Worm (Caenorhabditis elegans) whole organism, L3 larva: Measurements from ENCODE around the gene math-6.

Experiments used
- R02D3.7 ChIP-seq: fragments of 150-350 bp; optimal IDR thresholded peaks from 2 replicates; lab custom pipeline; 2014; ENCODE audit warnings: missing biosample characterization, missing genetic modification characterization
- aly-2 ChIP-seq: fragments of 150-350 bp; optimal IDR thresholded peaks from 2 replicates; lab custom pipeline; 2014; ENCODE audit warnings: missing biosample characterization, missing genetic modification characterization
- ama-1 ChIP-seq: fragments of 150-350 bp; optimal IDR thresholded peaks from 2 replicates; lab custom pipeline; 2018
- ceh-16 ChIP-seq: sonication (generic microtip); optimal IDR thresholded peaks from 2 replicates; lab custom pipeline; 2017; ENCODE audit warnings: missing biosample characterization, missing genetic modification characterization
- ceh-28 ChIP-seq: fragments of 150-350 bp; optimal IDR thresholded peaks from 2 replicates; lab custom pipeline; 2014; ENCODE audit warnings: missing biosample characterization, missing genetic modification reagents, missing genetic modification characterization
- ceh-82 ChIP-seq: fragments of 150-350 bp; optimal IDR thresholded peaks from 2 replicates; lab custom pipeline; 2014; ENCODE audit warnings: missing biosample characterization, missing genetic modification characterization
- daf-12 ChIP-seq: fragments of 150-350 bp; optimal IDR thresholded peaks from 2 replicates; lab custom pipeline; 2014; ENCODE audit warnings: missing biosample characterization, missing genetic modification reagents, missing genetic modification characterization
- egl-27 ChIP-seq: sonication (generic microtip); optimal IDR thresholded peaks from 4 replicates; lab custom pipeline; 2017; ENCODE audit warnings: missing biosample characterization, missing genetic modification reagents, missing genetic modification characterization
- egl-5 ChIP-seq: fragments of 150-350 bp; optimal IDR thresholded peaks from 2 replicates; lab custom pipeline; 2017; ENCODE audit warnings: missing biosample characterization, missing genetic modification reagents, missing genetic modification characterization, inconsistent platforms
- elt-1 ChIP-seq: fragments of 150-350 bp; optimal IDR thresholded peaks from 2 replicates; lab custom pipeline; 2014; ENCODE audit warnings: missing biosample characterization, missing genetic modification characterization
- elt-2 ChIP-seq: sonication (generic microtip); optimal IDR thresholded peaks from 2 replicates; lab custom pipeline; 2016; ENCODE audit warnings: missing genetic modification reagents, mild to moderate bottlenecking, missing genetic modification characterization, missing compliant biosample characterization
- elt-3 ChIP-seq, 3 experiments: fragments of 150-350 bp in 1 of 3; sonication (generic microtip) in 2 of 3; optimal IDR thresholded peaks; 2 replicates in 2 of 3; 4 replicates in 1 of 3; lab custom pipeline; 2014 to 2017; ENCODE audit warnings: missing biosample characterization in 3 of 3, missing genetic modification characterization in 3 of 3
- eor-1 ChIP-seq, 2 experiments: fragments of 150-350 bp; optimal IDR thresholded peaks; 2 replicates each; lab custom pipeline; 2014 to 2018; ENCODE audit warnings: missing biosample characterization in 2 of 2, missing genetic modification characterization in 2 of 2
- fkh-10 ChIP-seq: sonication (generic microtip); optimal IDR thresholded peaks from 2 replicates; lab custom pipeline; 2017; ENCODE audit warnings: missing biosample characterization, missing genetic modification reagents, missing genetic modification characterization
- fos-1 ChIP-seq: fragments of 150-350 bp; optimal IDR thresholded peaks from 2 replicates; lab custom pipeline; 2014; ENCODE audit warnings: missing biosample characterization, missing genetic modification characterization
- hmg-11 ChIP-seq: sonication (generic microtip); optimal IDR thresholded peaks from 2 replicates; lab custom pipeline; 2016; ENCODE audit warnings: missing genetic modification characterization, missing compliant biosample characterization
- jun-1 ChIP-seq: fragments of 150-350 bp; optimal IDR thresholded peaks from 2 replicates; lab custom pipeline; 2014; ENCODE audit warnings: missing biosample characterization, missing genetic modification reagents, missing genetic modification characterization
- lin-15B ChIP-seq: fragments of 150-350 bp; optimal IDR thresholded peaks from 2 replicates; lab custom pipeline; 2014; ENCODE audit warnings: missing biosample characterization, missing genetic modification characterization
- lin-39 ChIP-seq: fragments of 150-350 bp; optimal IDR thresholded peaks from 2 replicates; lab custom pipeline; 2018; ENCODE audit warnings: missing biosample characterization, missing genetic modification reagents, missing genetic modification characterization
- lsy-12 ChIP-seq: sonication (generic microtip); optimal IDR thresholded peaks from 2 replicates; lab custom pipeline; 2016; ENCODE audit warnings: mild to moderate bottlenecking, missing genetic modification characterization, missing compliant biosample characterization
- mdl-1 ChIP-seq: fragments of 150-350 bp; optimal IDR thresholded peaks from 2 replicates; lab custom pipeline; 2014; ENCODE audit warnings: missing biosample characterization, missing genetic modification characterization
- nfya-1 ChIP-seq: sonication (generic microtip); optimal IDR thresholded peaks from 2 replicates; lab custom pipeline; 2017; ENCODE audit warnings: missing genetic modification characterization, mild to moderate bottlenecking, missing compliant biosample characterization, antibody characterized with exemption, moderate library complexity; ENCODE audit not compliant: insufficient read depth
- nhr-11 ChIP-seq: fragments of 150-350 bp; optimal IDR thresholded peaks from 2 replicates; lab custom pipeline; 2014; ENCODE audit warnings: missing biosample characterization, missing genetic modification characterization
- nhr-12 ChIP-seq: fragments of 150-350 bp; optimal IDR thresholded peaks from 2 replicates; lab custom pipeline; 2014; ENCODE audit warnings: missing biosample characterization, missing genetic modification characterization
- nhr-237 ChIP-seq: fragments of 150-350 bp; optimal IDR thresholded peaks from 2 replicates; lab custom pipeline; 2014; ENCODE audit warnings: missing biosample characterization, missing genetic modification characterization
- nhr-25 ChIP-seq: sonication (generic microtip); optimal IDR thresholded peaks from 2 replicates; lab custom pipeline; 2017; ENCODE audit warnings: missing biosample characterization, missing genetic modification characterization
- nhr-28 ChIP-seq: fragments of 150-350 bp; optimal IDR thresholded peaks from 2 replicates; lab custom pipeline; 2014; ENCODE audit warnings: missing biosample characterization, missing genetic modification characterization
- nhr-43 ChIP-seq: sonication (generic microtip); optimal IDR thresholded peaks from 2 replicates; lab custom pipeline; 2016; ENCODE audit warnings: mild to moderate bottlenecking, missing genetic modification characterization, missing compliant biosample characterization; ENCODE audit not compliant: poor library complexity, severe bottlenecking
- nhr-67 ChIP-seq: fragments of 150-350 bp; optimal IDR thresholded peaks from 2 replicates; lab custom pipeline; 2014; ENCODE audit warnings: missing biosample characterization, missing genetic modification characterization
- nhr-76 ChIP-seq: fragments of 150-350 bp; sonication (generic microtip); optimal IDR thresholded peaks from 5 replicates; lab custom pipeline; 2014; ENCODE audit warnings: missing biosample characterization, missing genetic modification characterization
- nhr-77 ChIP-seq: fragments of 150-350 bp; optimal IDR thresholded peaks from 2 replicates; lab custom pipeline; 2014; ENCODE audit warnings: missing biosample characterization, missing genetic modification characterization
- pha-4 ChIP-seq: fragments of 150-350 bp; optimal IDR thresholded peaks from 2 replicates; lab custom pipeline; 2014; ENCODE audit warnings: missing biosample characterization, missing genetic modification reagents, missing genetic modification characterization
- pqm-1 ChIP-seq: fragments of 150-350 bp; optimal IDR thresholded peaks from 2 replicates; lab custom pipeline; 2017; ENCODE audit warnings: missing biosample characterization, missing genetic modification characterization, inconsistent platforms
- sea-2 ChIP-seq: fragments of 150-350 bp; sonication (generic microtip); optimal IDR thresholded peaks from 4 replicates; lab custom pipeline; 2014; ENCODE audit warnings: missing biosample characterization, missing genetic modification reagents, missing genetic modification characterization
- skn-1 ChIP-seq: fragments of 150-350 bp; optimal IDR thresholded peaks from 2 replicates; lab custom pipeline; 2014; ENCODE audit warnings: missing biosample characterization, missing genetic modification characterization
- snpc-4 ChIP-seq: fragments of 150-350 bp; optimal IDR thresholded peaks from 2 replicates; lab custom pipeline; 2014; ENCODE audit warnings: missing biosample characterization, missing genetic modification characterization
- tbx-2 ChIP-seq: sonication (generic microtip); optimal IDR thresholded peaks from 2 replicates; lab custom pipeline; 2016; ENCODE audit warnings: mild to moderate bottlenecking, missing genetic modification characterization, missing compliant biosample characterization
- unc-39 ChIP-seq: sonication (generic microtip); optimal IDR thresholded peaks from 4 replicates; lab custom pipeline; 2017; ENCODE audit warnings: missing biosample characterization, missing genetic modification characterization
- unc-62 ChIP-seq: fragments of 150-350 bp; sonication (generic microtip); optimal IDR thresholded peaks from 4 replicates; lab custom pipeline; 2014; ENCODE audit warnings: missing biosample characterization, missing genetic modification reagents, missing genetic modification characterization
- zag-1 ChIP-seq: fragments of 150-350 bp; optimal IDR thresholded peaks from 2 replicates; lab custom pipeline; 2014; ENCODE audit warnings: missing biosample characterization, missing genetic modification characterization
- ztf-11 ChIP-seq: fragments of 150-350 bp; optimal IDR thresholded peaks from 2 replicates; lab custom pipeline; 2014; ENCODE audit warnings: missing biosample characterization, missing genetic modification characterization
- ztf-4 ChIP-seq: fragments of 150-350 bp; optimal IDR thresholded peaks from 2 replicates; lab custom pipeline; 2014; ENCODE audit warnings: missing biosample characterization, missing genetic modification characterization

math-6 gene

DNA sequence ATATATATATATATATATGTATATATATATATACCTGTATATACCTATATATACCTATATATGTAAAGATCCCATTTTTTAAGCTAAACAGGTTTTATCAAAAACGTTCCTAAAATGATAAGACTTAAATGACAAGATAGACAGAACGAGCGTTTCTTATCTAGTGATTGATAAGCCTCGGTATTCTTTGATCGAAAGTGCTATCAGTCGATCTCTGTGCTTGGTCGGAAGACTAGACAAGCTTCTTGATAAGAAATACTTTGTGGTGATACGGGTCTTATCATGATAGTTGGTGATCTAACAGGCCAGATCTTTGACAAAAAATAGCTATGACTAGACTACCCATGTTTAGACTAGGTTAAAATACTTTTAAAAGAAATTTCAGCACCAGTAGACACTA lies 32.8 kb downstream of the math-6 start:
- TF ChIP-seq nhr-237 (tag; lab: Kevin White, UChicago) = no peak
- peak; percentile 44 for TF ChIP-seq egl-27 (tag; lab: Kevin White, UChicago)
- no peak for TF ChIP-seq ztf-11 (tag; lab: Kevin White, UChicago)
- no peak for TF ChIP-seq lin-15B
- no peak for TF ChIP-seq elt-3 (tag; optimal IDR thresholded peaks at IDR 0.05; lab: Kevin White, UChicago)
- no peak for TF ChIP-seq elt-1 (tag; lab: Kevin White, UChicago)
- no peak for TF ChIP-seq nhr-77 (tag; lab: Kevin White, UChicago)
- no peak for TF ChIP-seq lin-39
- no peak for TF ChIP-seq snpc-4 (tag; lab: Kevin White, UChicago)
- TF ChIP-seq skn-1 (tag; lab: Kevin White, UChicago) = no peak
- peak; percentile 100 for TF ChIP-seq elt-2 (tag; lab: Kevin White, UChicago)
- TF ChIP-seq nfya-1 (tag; lab: Kevin White, UChicago) = no peak
- TF ChIP-seq ceh-16 (tag; lab: Kevin White, UChicago) = no peak
- no peak for TF ChIP-seq nhr-67 (tag; lab: Kevin White, UChicago)
- TF ChIP-seq R02D3.7 (tag; lab: Kevin White, UChicago) = no peak
- TF ChIP-seq nhr-12 (tag; lab: Kevin White, UChicago) = no peak
- peak; percentile 52 for TF ChIP-seq pha-4 (tag; lab: Kevin White, UChicago)
- TF ChIP-seq nhr-43 (tag; lab: Kevin White, UChicago) = peak; percentile 85
- no peak for TF ChIP-seq hmg-11 (tag; lab: Kevin White, UChicago)
- no peak for TF ChIP-seq zag-1 (tag; lab: Kevin White, UChicago)
- no peak for TF ChIP-seq nhr-28 (tag; lab: Kevin White, UChicago)
- no peak for TF ChIP-seq mdl-1
- no peak for TF ChIP-seq nhr-11 (tag; lab: Kevin White, UChicago)
- no peak for TF ChIP-seq ama-1 (lab: Kevin White, UChicago)
- no peak for TF ChIP-seq nhr-76 (tag; lab: Kevin White, UChicago)
- no peak for TF ChIP-seq nhr-25 (tag; lab: Kevin White, UChicago)
- no peak for TF ChIP-seq fkh-10 (GFP tag; lab: Kevin White, UChicago)
- peak; percentile 99 for TF ChIP-seq pqm-1 (tag; lab: Kevin White, UChicago)
- TF ChIP-seq ceh-28 = no peak
- no peak for TF ChIP-seq tbx-2 (tag; lab: Kevin White, UChicago)
- no peak for TF ChIP-seq ztf-4 (tag; lab: Kevin White, UChicago)
- no peak for TF ChIP-seq eor-1 (tag; optimal IDR thresholded peaks at IDR 0.05; lab: Kevin White, UChicago)
- TF ChIP-seq jun-1 (tag; lab: Kevin White, UChicago) = peak; percentile 96
- no peak for TF ChIP-seq lsy-12 (tag; lab: Kevin White, UChicago)
- no peak for TF ChIP-seq sea-2
- TF ChIP-seq egl-5 (tag; lab: Kevin White, UChicago) = no peak
- TF ChIP-seq aly-2 = no peak
- no peak for TF ChIP-seq fos-1 (tag; lab: Kevin White, UChicago)
- no peak for TF ChIP-seq daf-12 (tag; lab: Kevin White, UChicago)

DNA sequence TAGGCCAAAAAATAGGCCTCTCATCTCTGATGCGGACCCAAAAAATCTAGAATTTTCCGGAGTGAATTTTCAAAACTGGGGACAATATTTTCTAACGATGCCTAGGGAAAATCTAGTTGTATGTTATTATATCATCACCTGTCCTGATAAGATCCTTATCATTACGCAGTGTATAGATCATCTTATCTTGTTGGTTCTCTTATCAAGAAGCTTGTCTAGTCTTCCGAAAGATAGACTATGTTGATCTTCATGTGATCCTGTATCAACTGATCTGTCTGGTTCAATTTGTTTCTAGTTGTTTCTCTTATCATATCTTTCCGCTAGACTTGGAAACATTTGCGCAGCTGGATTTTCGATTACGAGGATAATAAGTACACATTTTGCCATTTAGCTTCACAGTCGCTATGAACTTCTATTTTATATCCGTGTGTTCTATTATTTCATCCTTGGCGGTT lies 33.7 kb downstream of the math-6 start, which contains the start of gene C52E2.3:
C52E2.3 (plus strand) TSS at position 405 of the 455 bp plus-strand sequence.
- TF ChIP-seq elt-2 (tag; lab: Kevin White, UChicago) (peak; percentile 51), ztf-4 (tag; lab: Kevin White, UChicago) (no peak), unc-39 (no peak), ztf-11 (tag; lab: Kevin White, UChicago) (no peak), lin-15B (no peak), elt-3 (tag; optimal IDR thresholded peaks at IDR 0.05; lab: Kevin White, UChicago) (peak in 1 of 3 experiments; percentile 28), nhr-43 (tag; lab: Kevin White, UChicago) (peak; percentile 64), nhr-11 (tag; lab: Kevin White, UChicago) (no peak)

DNA sequence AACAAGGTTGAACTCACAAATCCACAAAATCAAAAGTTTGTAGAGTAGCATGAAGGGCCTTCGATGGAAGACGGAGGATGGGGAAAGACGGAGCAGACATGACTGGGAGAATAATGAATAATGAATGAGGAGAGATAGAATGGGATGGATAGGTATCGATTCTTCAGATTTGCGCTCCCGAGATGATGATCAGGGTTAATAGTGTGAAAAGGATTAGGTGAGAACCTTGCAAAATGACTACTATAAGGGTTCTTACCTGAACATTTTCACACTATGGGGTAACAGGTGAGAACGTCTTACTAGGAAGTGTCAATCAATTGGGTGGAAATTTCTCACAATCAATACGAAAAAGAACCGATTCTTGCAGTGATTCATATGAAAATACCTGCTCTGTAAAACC lies 34.2 kb downstream of the math-6 start, which contains the start of gene fbxb-96:
fbxb-96 (minus strand) TSS at position 101 of the 400 bp plus-strand sequence.
- TF ChIP-seq nhr-11 (tag; lab: Kevin White, UChicago) = no peak
- TF ChIP-seq skn-1 (tag; lab: Kevin White, UChicago) = no peak
- no peak for TF ChIP-seq ceh-82 (tag; lab: Kevin White, UChicago)
- TF ChIP-seq unc-62 (GFP tag; lab: Kevin White, UChicago) = no peak
- no peak for TF ChIP-seq pha-4 (tag; lab: Kevin White, UChicago)
- TF ChIP-seq unc-39 = no peak
- no peak for TF ChIP-seq fkh-10 (GFP tag; lab: Kevin White, UChicago)
- no peak for TF ChIP-seq elt-1 (tag; lab: Kevin White, UChicago)
- no peak for TF ChIP-seq pqm-1 (tag; lab: Kevin White, UChicago)
- no peak for TF ChIP-seq mdl-1
- TF ChIP-seq ztf-4 (tag; lab: Kevin White, UChicago) = no peak
- TF ChIP-seq, all 47 proteins: peak for 0
